Fruit fly (Drosophila melanogaster): ENCODE data around the gene Lcp65Ae.
A peak's percentile ranks its signal among the peaks of the same experiment; 100 is the strongest.

DNA sequence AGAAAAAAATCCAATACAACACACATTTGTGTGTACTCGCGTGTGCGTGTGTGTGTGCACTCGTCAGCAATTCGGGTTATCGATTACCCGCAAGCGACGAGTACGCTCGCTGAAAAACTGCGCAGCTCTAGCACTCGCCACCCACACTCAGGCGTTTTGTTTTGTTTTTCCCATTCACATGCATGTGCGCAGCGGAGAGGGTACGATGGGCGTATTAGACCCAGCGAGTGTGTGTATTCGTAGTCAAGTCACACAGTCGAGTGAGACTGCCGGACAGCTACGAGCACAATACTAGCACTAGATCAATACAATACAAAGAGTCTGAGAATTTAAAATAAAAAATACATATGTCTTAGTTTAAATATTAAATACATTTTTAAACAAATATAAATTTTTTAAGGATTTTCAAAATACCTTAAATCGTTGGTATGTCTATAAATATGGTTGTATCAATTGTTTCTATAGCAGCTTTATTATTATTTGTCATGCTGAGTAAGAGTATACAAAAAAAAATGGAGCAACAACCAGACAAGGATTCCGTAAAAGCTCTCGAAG is 47.0 kb upstream of the Lcp65Ae start, which contains the start of the genes D19B and CG43293:
- TF ChIP-seq CTCF (optimal IDR thresholded peaks at IDR 0.05) (peak; percentile 30 to 53), CG8478 (optimal IDR thresholded peaks at IDR 0.05) (no peak)
